Fruit fly (Drosophila melanogaster) Kc167 (cell line): Measurements from ENCODE around the gene CG5644.

Experiments used
- Myc ChIP-seq: fragments of >200 bp; optimal IDR thresholded peaks from 2 replicates; lab custom pipeline; 2017; ENCODE audit warnings: missing external identifiers
- Sin3A ChIP-seq: fragments of >200 bp; optimal IDR thresholded peaks from 2 replicates; lab custom pipeline; 2018; ENCODE audit warnings: missing external identifiers
- h ChIP-seq: fragments of >200 bp; optimal IDR thresholded peaks from 3 replicates; lab custom pipeline; 2018; ENCODE audit warnings: missing external identifiers
- insv ChIP-seq: fragments of >200 bp; optimal IDR thresholded peaks from 3 replicates; lab custom pipeline; 2018; ENCODE audit warnings: missing external identifiers
- psq ChIP-seq: fragments of >200 bp; optimal IDR thresholded peaks from 2 replicates; lab custom pipeline; 2017; ENCODE audit warnings: missing external identifiers
- ttk ChIP-seq: sonication (Bioruptor generic); optimal IDR thresholded peaks from 2 replicates; lab custom pipeline; 2017; ENCODE audit warnings: missing external identifiers

Gene CG5644

dm6 chr3L:8979780-8980179 is at the start of gene CG5644:
TSS of gene CG5644 (minus strand) at chr3L:8979880.
- TF ChIP-seq h (lab: Kevin White, UChicago) (no peak), Myc (lab: Kevin White, UChicago) (no peak), ttk (lab: Kevin White, UChicago) (no peak), psq (lab: Kevin White, UChicago) (no peak), insv (lab: Kevin White, UChicago) (no peak), Sin3A (lab: Kevin White, UChicago) (no peak)

dm6 chr3L:9029183-9029789 is 49.6 kb upstream of the CG5644 start:
- no peak for TF ChIP-seq psq (lab: Kevin White, UChicago)
- TF ChIP-seq Sin3A (lab: Kevin White, UChicago): no peak
- no peak for TF ChIP-seq ttk (lab: Kevin White, UChicago)
- TF ChIP-seq insv (lab: Kevin White, UChicago): no peak
- no peak for TF ChIP-seq Myc (lab: Kevin White, UChicago)
- TF ChIP-seq h (lab: Kevin White, UChicago): no peak

- TF ChIP-seq psq (lab: Kevin White, UChicago): no peak
- no peak for TF ChIP-seq ttk (lab: Kevin White, UChicago)
- no peak for TF ChIP-seq Sin3A (lab: Kevin White, UChicago)
- no peak for TF ChIP-seq h (lab: Kevin White, UChicago)
- TF ChIP-seq Myc (lab: Kevin White, UChicago): no peak
- TF ChIP-seq insv (lab: Kevin White, UChicago): no peak
Observed at dm6 chr3L:9028057-9028456, 48.4 kb upstream of the CG5644 start.

- TF ChIP-seq Sin3A (lab: Kevin White, UChicago): no peak
- TF ChIP-seq ttk (lab: Kevin White, UChicago): no peak
- TF ChIP-seq insv (lab: Kevin White, UChicago): no peak
- no peak for TF ChIP-seq h (lab: Kevin White, UChicago)
- TF ChIP-seq Myc (lab: Kevin White, UChicago): no peak
- no peak for TF ChIP-seq psq (lab: Kevin White, UChicago)
Observed at dm6 chr3L:9027122-9027696, 47.5 kb upstream of the CG5644 start.

- TF ChIP-seq ttk (lab: Kevin White, UChicago) (no peak), insv (lab: Kevin White, UChicago) (no peak), h (lab: Kevin White, UChicago) (no peak), Sin3A (lab: Kevin White, UChicago) (no peak), Myc (lab: Kevin White, UChicago) (no peak), psq (lab: Kevin White, UChicago) (no peak)
Observed at dm6 chr3L:9026568-9026967, 46.9 kb upstream of the CG5644 start.

dm6 chr3L:9025680-9026079 is 46.0 kb upstream of the CG5644 start:
- no peak for TF ChIP-seq psq (lab: Kevin White, UChicago)
- TF ChIP-seq Sin3A (lab: Kevin White, UChicago): no peak
- no peak for TF ChIP-seq Myc (lab: Kevin White, UChicago)
- no peak for TF ChIP-seq insv (lab: Kevin White, UChicago)
- TF ChIP-seq h (lab: Kevin White, UChicago): no peak
- TF ChIP-seq ttk (lab: Kevin White, UChicago): no peak

- TF ChIP-seq Myc (lab: Kevin White, UChicago) (no peak), insv (lab: Kevin White, UChicago) (no peak), psq (lab: Kevin White, UChicago) (no peak), ttk (lab: Kevin White, UChicago) (no peak)
Observed at dm6 chr3L:9025178-9025577, 45.5 kb upstream of the CG5644 start.

dm6 chr3L:9024741-9025140 is 45.1 kb upstream of the CG5644 start:
- TF ChIP-seq Sin3A (lab: Kevin White, UChicago): no peak

dm6 chr3L:9023627-9024026 is 43.9 kb upstream of the CG5644 start:
- TF ChIP-seq ttk (lab: Kevin White, UChicago) (no peak), h (lab: Kevin White, UChicago) (no peak), insv (lab: Kevin White, UChicago) (no peak), Myc (lab: Kevin White, UChicago) (no peak)

dm6 chr3L:9020436-9021370 is 41.0 kb upstream of the CG5644 start:
- TF ChIP-seq h (lab: Kevin White, UChicago) (no peak), Myc (lab: Kevin White, UChicago) (no peak), Sin3A (lab: Kevin White, UChicago) (no peak), ttk (lab: Kevin White, UChicago) (no peak), psq (lab: Kevin White, UChicago) (no peak), insv (lab: Kevin White, UChicago) (no peak)

dm6 chr3L:9019196-9019662 is 39.5 kb upstream of the CG5644 start, which contains the start of gene Doc2:
TSS of gene Doc2 (minus strand) at chr3L:9019246.
- no peak for TF ChIP-seq psq (lab: Kevin White, UChicago)
- no peak for TF ChIP-seq h (lab: Kevin White, UChicago)
- no peak for TF ChIP-seq ttk (lab: Kevin White, UChicago)
- TF ChIP-seq insv (lab: Kevin White, UChicago): no peak
- TF ChIP-seq Myc (lab: Kevin White, UChicago): no peak
- TF ChIP-seq Sin3A (lab: Kevin White, UChicago): no peak
